Worm (Caenorhabditis elegans): ENCODE measurements around the gene mtm-6.

ce11 chrIII:13378242-13378641, 31.4 kb downstream of the mtm-6 start, which contains the start of gene T03F6.10:
- TF ChIP-seq fax-1 (tag; optimal IDR thresholded peaks at IDR 0.05) (no peak), dve-1 (tag; optimal IDR thresholded peaks at IDR 0.05) (no peak), ceh-34 (tag; optimal IDR thresholded peaks at IDR 0.05) (no peak), fkh-10 (GFP tag; optimal IDR thresholded peaks at IDR 0.05) (no peak), ahr-1 (tag; optimal IDR thresholded peaks at IDR 0.05) (no peak), madf-2 (tag; optimal IDR thresholded peaks at IDR 0.05) (no peak), ref-2 (tag; optimal IDR thresholded peaks at IDR 0.05) (no peak), gmeb-2 (tag; optimal IDR thresholded peaks at IDR 0.05) (no peak), C38D4.7 (GFP tag; optimal IDR thresholded peaks at IDR 0.05) (no peak), ama-1 (optimal IDR thresholded peaks at IDR 0.05) (no peak)

Data from whole organism, late embryonic.